Fruit fly (Drosophila melanogaster) whole organism, embryonic: ENCODE measurements around the gene CG17202.

Source experiments
- Aef1 ChIP-seq: fragments of 200-800 bp; sonication (Bioruptor generic); IDR thresholded peaks from 3 replicates; pipeline ENCODE4 v1.3.6; 2022; ENCODE audit warnings: missing biosample characterization, missing genetic modification characterization
- B-H1 ChIP-seq: fragments of 200-800 bp; sonication (Bioruptor generic); IDR thresholded peaks from 3 replicates; pipeline ENCODE4 v1.3.6; 2022; ENCODE audit warnings: missing biosample characterization, missing genetic modification characterization
- B-H2 ChIP-seq: fragments of 200-800 bp; sonication (Bioruptor generic); optimal IDR thresholded peaks from 2 replicates; lab custom pipeline; 2018; ENCODE audit warnings: missing biosample characterization, mild to moderate bottlenecking, missing genetic modification characterization
- Bgb ChIP-seq: fragments of 200-800 bp; sonication (Bioruptor generic); IDR thresholded peaks from 2 replicates; pipeline ENCODE4 v1.3.6; 2022; ENCODE audit warnings: missing biosample characterization, missing genetic modification characterization; ENCODE audit not compliant: partially characterized antibody
- CG10147 ChIP-seq: fragments of 200-800 bp; sonication (Bioruptor generic); optimal IDR thresholded peaks from 2 replicates; lab custom pipeline; 2019; ENCODE audit warnings: missing biosample characterization, mild to moderate bottlenecking, missing genetic modification characterization, moderate library complexity
- CG10209 ChIP-seq: fragments of 200-800 bp; sonication (Bioruptor generic); optimal IDR thresholded peaks from 3 replicates; lab custom pipeline; 2017; ENCODE audit warnings: missing biosample characterization, mild to moderate bottlenecking, missing genetic modification characterization, missing genetic modification reagents
- CG11504 ChIP-seq: fragments of 200-800 bp; sonication (Bioruptor generic); optimal IDR thresholded peaks from 3 replicates; lab custom pipeline; 2019; ENCODE audit warnings: missing biosample characterization, mild to moderate bottlenecking, missing genetic modification characterization, moderate library complexity
- CG14050 ChIP-seq: fragments of 200-800 bp; sonication (Bioruptor generic); IDR thresholded peaks from 3 replicates; pipeline ENCODE4 v1.3.6; 2022; ENCODE audit warnings: missing biosample characterization, missing genetic modification characterization
- CG1647 ChIP-seq: fragments of 200-800 bp; sonication (Bioruptor generic); optimal IDR thresholded peaks from 3 replicates; lab custom pipeline; 2016; ENCODE audit warnings: missing biosample characterization, missing genetic modification characterization
- CG17186 ChIP-seq: fragments of 200-800 bp; sonication (Bioruptor generic); optimal IDR thresholded peaks from 3 replicates; lab custom pipeline; 2017; ENCODE audit warnings: missing biosample characterization, missing genetic modification reagents, missing genetic modification characterization
- CG2875 ChIP-seq: fragments of 200-800 bp; sonication (Bioruptor generic); optimal IDR thresholded peaks from 2 replicates; lab custom pipeline; 2017; ENCODE audit warnings: missing biosample characterization, mild to moderate bottlenecking, missing genetic modification characterization, missing genetic modification reagents
- CG34422 ChIP-seq: fragments of 200-800 bp; sonication (Bioruptor generic); IDR thresholded peaks from 3 replicates; pipeline ENCODE4 v1.3.6; 2022; ENCODE audit warnings: missing biosample characterization, missing genetic modification characterization
- CG6683 ChIP-seq: fragments of 200-800 bp; sonication (Bioruptor generic); optimal IDR thresholded peaks from 2 replicates; lab custom pipeline; 2017; ENCODE audit warnings: missing biosample characterization, mild to moderate bottlenecking, missing genetic modification characterization, missing genetic modification reagents
- CG8388 ChIP-seq: fragments of 200-800 bp; sonication (Bioruptor generic); optimal IDR thresholded peaks from 2 replicates; lab custom pipeline; 2019; ENCODE audit warnings: missing biosample characterization, mild to moderate bottlenecking, missing genetic modification characterization, moderate library complexity
- CkIIα-i1 ChIP-seq: fragments of 200-800 bp; sonication (Bioruptor generic); IDR thresholded peaks from 2 replicates; pipeline ENCODE4 v1.3.6; 2022; ENCODE audit warnings: missing biosample characterization, missing genetic modification characterization
- D ChIP-seq, 2 experiments: fragments of 200-800 bp in 1 of 2; fragments of >200 bp in 1 of 2; sonication (Bioruptor generic) in 1 of 2; optimal IDR thresholded peaks; 2 replicates in 1 of 2; 3 replicates in 1 of 2; lab custom pipeline; 2017; ENCODE audit warnings: mild to moderate bottlenecking in 1 of 2, missing biosample characterization in 1 of 2, missing genetic modification characterization in 1 of 2, missing genetic modification reagents in 1 of 2
- D19A ChIP-seq: fragments of 200-800 bp; optimal IDR thresholded peaks from 3 replicates; lab custom pipeline; 2019; ENCODE audit warnings: missing biosample characterization, mild to moderate bottlenecking, missing genetic modification characterization, moderate library complexity
- Deaf1 ChIP-seq: fragments of 200-800 bp; optimal IDR thresholded peaks from 3 replicates; lab custom pipeline; 2019; ENCODE audit warnings: missing biosample characterization, mild to moderate bottlenecking, missing genetic modification characterization, moderate library complexity
- Dip3 ChIP-seq: fragments of 200-800 bp; sonication (Bioruptor generic); optimal IDR thresholded peaks from 3 replicates; lab custom pipeline; 2016; ENCODE audit warnings: missing biosample characterization, missing genetic modification characterization
- ERR ChIP-seq: fragments of 200-800 bp; sonication (Bioruptor generic); optimal IDR thresholded peaks from 2 replicates; lab custom pipeline; 2016; ENCODE audit warnings: missing biosample characterization, missing genetic modification characterization
- HHEX ChIP-seq: fragments of 200-800 bp; sonication (Bioruptor generic); optimal IDR thresholded peaks from 3 replicates; lab custom pipeline; 2017; ENCODE audit warnings: missing biosample characterization, mild to moderate bottlenecking, missing genetic modification characterization, missing genetic modification reagents
- HLH4C ChIP-seq: fragments of 200-800 bp; sonication (Bioruptor generic); IDR thresholded peaks from 3 replicates; pipeline ENCODE4 v1.3.6; 2022; ENCODE audit warnings: missing biosample characterization, missing genetic modification characterization; ENCODE audit not compliant: partially characterized antibody
- Hr78 ChIP-seq, 2 experiments: fragments of 200-800 bp in 1 of 2; fragments of >200 bp in 1 of 2; sonication (Bioruptor generic) in 1 of 2; optimal IDR thresholded peaks; 2 replicates each; lab custom pipeline; 2017 to 2019; ENCODE audit warnings: missing biosample characterization in 2 of 2, missing genetic modification characterization in 2 of 2, mild to moderate bottlenecking in 1 of 2, moderate library complexity in 1 of 2
- Hsf ChIP-seq: fragments of 200-800 bp; sonication (Bioruptor generic); optimal IDR thresholded peaks from 3 replicates; lab custom pipeline; 2016; ENCODE audit warnings: missing biosample characterization, missing genetic modification characterization
- Lhr ChIP-seq: fragments of 200-800 bp; sonication (Bioruptor generic); optimal IDR thresholded peaks from 3 replicates; lab custom pipeline; 2017; ENCODE audit warnings: mild to moderate bottlenecking, missing biosample characterization, missing genetic modification reagents, missing genetic modification characterization
- Oaz ChIP-seq: fragments of 200-800 bp; sonication (Bioruptor generic); IDR thresholded peaks from 2 replicates; pipeline ENCODE4 v1.3.6; 2022; ENCODE audit warnings: missing biosample characterization, missing genetic modification characterization
- Scr ChIP-seq: fragments of 200-800 bp; sonication (Bioruptor generic); IDR thresholded peaks from 2 replicates; pipeline ENCODE4 v1.3.6; 2022; ENCODE audit warnings: missing biosample characterization, missing genetic modification characterization; ENCODE audit not compliant: partially characterized antibody
- Sox100B ChIP-seq: fragments of 200-800 bp; sonication (Bioruptor generic); optimal IDR thresholded peaks from 3 replicates; lab custom pipeline; 2018; ENCODE audit warnings: missing biosample characterization, mild to moderate bottlenecking, missing genetic modification characterization
- Spps ChIP-seq: fragments of 200-800 bp; sonication (Bioruptor generic); optimal IDR thresholded peaks from 2 replicates; lab custom pipeline; 2018; ENCODE audit warnings: missing biosample characterization, mild to moderate bottlenecking, missing genetic modification characterization
- Tbp ChIP-seq: fragments of >200 bp; optimal IDR thresholded peaks from 2 replicates; lab custom pipeline; 2018; ENCODE audit warnings: missing biosample characterization, missing genetic modification characterization
- Vsx1 ChIP-seq: fragments of 200-800 bp; sonication (Bioruptor generic); optimal IDR thresholded peaks from 2 replicates; lab custom pipeline; 2017; ENCODE audit warnings: missing biosample characterization, mild to moderate bottlenecking, missing genetic modification characterization, missing genetic modification reagents
- abd-A ChIP-seq: fragments of 200-800 bp; sonication (Bioruptor generic); optimal IDR thresholded peaks from 3 replicates; lab custom pipeline; 2019; ENCODE audit warnings: missing biosample characterization, mild to moderate bottlenecking, missing genetic modification characterization, moderate library complexity
- ash1 ChIP-seq: fragments of 200-800 bp; sonication (Bioruptor generic); optimal IDR thresholded peaks from 2 replicates; lab custom pipeline; 2018; ENCODE audit warnings: missing biosample characterization, mild to moderate bottlenecking, missing genetic modification characterization
- az2 ChIP-seq: fragments of 200-800 bp; sonication (Bioruptor generic); optimal IDR thresholded peaks from 3 replicates; lab custom pipeline; 2016; ENCODE audit warnings: missing biosample characterization, missing genetic modification characterization
- cg ChIP-seq: fragments of 200-800 bp; sonication (Bioruptor generic); optimal IDR thresholded peaks from 3 replicates; lab custom pipeline; 2019; ENCODE audit warnings: missing biosample characterization, mild to moderate bottlenecking, missing genetic modification characterization, moderate library complexity
- chm ChIP-seq: fragments of 200-800 bp; sonication (Bioruptor generic); IDR thresholded peaks from 2 replicates; pipeline ENCODE4 v1.3.6; 2022; ENCODE audit warnings: missing biosample characterization, missing genetic modification characterization
- gfzf ChIP-seq: fragments of 200-800 bp; sonication (Bioruptor generic); optimal IDR thresholded peaks from 2 replicates; lab custom pipeline; 2016; ENCODE audit warnings: missing biosample characterization, mild to moderate bottlenecking, missing genetic modification characterization, moderate library complexity
- grn ChIP-seq: fragments of 200-800 bp; sonication (Bioruptor generic); optimal IDR thresholded peaks from 3 replicates; lab custom pipeline; 2017; ENCODE audit warnings: missing biosample characterization, missing genetic modification characterization
- oc ChIP-seq: fragments of 200-800 bp; sonication (Bioruptor generic); optimal IDR thresholded peaks from 2 replicates; lab custom pipeline; 2018; ENCODE audit warnings: missing biosample characterization, mild to moderate bottlenecking, missing genetic modification characterization, moderate library complexity
- pzg ChIP-seq: fragments of 200-800 bp; sonication (Bioruptor generic); optimal IDR thresholded peaks from 3 replicates; lab custom pipeline; 2018; ENCODE audit warnings: missing biosample characterization, mild to moderate bottlenecking, missing genetic modification characterization, moderate library complexity
- sc ChIP-seq, 3 experiments: fragments of >200 bp in 2 of 3; fragments of 200-800 bp in 1 of 3; sonication (Bioruptor generic) in 1 of 3; optimal IDR thresholded peaks; 2 replicates in 2 of 3; 3 replicates in 1 of 3; lab custom pipeline; 2017; ENCODE audit warnings: mild to moderate bottlenecking in 1 of 3, missing biosample characterization in 1 of 3, missing genetic modification characterization in 1 of 3, missing genetic modification reagents in 1 of 3
- sna ChIP-seq: fragments of 200-800 bp; sonication (Bioruptor generic); IDR thresholded peaks from 2 replicates; pipeline ENCODE4 v1.3.6; 2022; ENCODE audit warnings: missing biosample characterization, missing genetic modification characterization; ENCODE audit not compliant: partially characterized antibody
- tna ChIP-seq: fragments of 200-800 bp; sonication (Bioruptor generic); IDR thresholded peaks from 2 replicates; pipeline ENCODE4 v1.3.6; 2022; ENCODE audit warnings: missing biosample characterization, missing genetic modification characterization; ENCODE audit not compliant: partially characterized antibody
- toy ChIP-seq: fragments of 200-800 bp; sonication (Bioruptor generic); IDR thresholded peaks from 2 replicates; pipeline ENCODE4 v1.3.6; 2022; ENCODE audit warnings: missing biosample characterization, missing genetic modification characterization
- ttk ChIP-seq: fragments of 200-800 bp; sonication (Bioruptor generic); IDR thresholded peaks from 2 replicates; pipeline ENCODE4 v2.1.2; 2022; ENCODE audit warnings: missing biosample characterization, missing genetic modification characterization
- tup ChIP-seq: fragments of 200-800 bp; sonication (Bioruptor generic); optimal IDR thresholded peaks from 2 replicates; lab custom pipeline; 2016; ENCODE audit warnings: missing biosample characterization, mild to moderate bottlenecking, missing genetic modification characterization, moderate library complexity
- unc-4 ChIP-seq: fragments of 200-800 bp; sonication (Bioruptor generic); IDR thresholded peaks from 2 replicates; pipeline ENCODE4 v1.3.6; 2022; ENCODE audit warnings: missing biosample characterization, missing genetic modification characterization; ENCODE audit not compliant: partially characterized antibody
- wor ChIP-seq: fragments of 200-800 bp; sonication (Bioruptor generic); IDR thresholded peaks from 2 replicates; pipeline ENCODE4 v1.3.6; 2022; ENCODE audit warnings: missing biosample characterization, missing genetic modification characterization

Gene CG17202

DNA sequence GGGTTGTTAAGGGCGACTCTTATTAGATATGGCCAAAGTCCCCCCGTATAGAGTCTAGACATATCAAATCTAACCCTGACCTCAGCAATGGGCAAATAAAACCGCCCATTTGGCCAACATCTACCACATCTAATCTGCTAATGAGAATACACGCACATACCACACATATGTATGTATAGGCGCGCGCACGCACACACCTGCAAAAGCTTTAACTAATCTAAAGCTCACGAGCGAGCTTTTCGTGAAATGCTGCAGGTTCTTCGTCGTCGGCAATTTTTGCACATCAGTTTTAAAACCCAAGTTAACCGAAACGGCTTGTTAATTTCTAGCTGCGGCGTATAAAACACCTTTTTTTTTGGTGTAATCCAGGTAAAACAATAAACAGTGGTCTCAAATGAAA, 21.2 kb downstream of the CG17202 start:
- TF ChIP-seq Vsx1 (no peak), Lhr (GFP tag; lab: Kevin White, UChicago) (no peak), Deaf1 (tag; lab: Kevin White, UChicago) (peak; percentile 60), Bgb (GFP tag; lab: Robert Waterston, UW) (peak; percentile 20; the same call in 1 of the 2 replicates), Scr (GFP tag; lab: Robert Waterston, UW) (0 out of 2 replicates have a peak, but pooled peaks have one; percentile 12), az2 (GFP tag; lab: Kevin White, UChicago) (no peak), CG17186 (no peak), gfzf (GFP tag; lab: Kevin White, UChicago) (no peak), CG10147 (GFP tag; lab: Kevin White, UChicago) (no peak), Tbp (GFP tag; lab: Kevin White, UChicago) (no peak), CG14050 (no peak), Hr78 (GFP tag; optimal IDR thresholded peaks at IDR 0.05; lab: Kevin White, UChicago) (peak in 1 of 2 experiments; percentile 12), unc-4 (GFP tag; lab: Robert Waterston, UW) (peak; percentile 18; the same call in 1 of the 2 replicates), grn (GFP tag; lab: Kevin White, UChicago) (peak; percentile 55), Hsf (GFP tag; lab: Kevin White, UChicago) (no peak), tna (0 out of 2 replicates have a peak, but pooled peaks have one; percentile 37), B-H1 (no peak), chm (GFP tag; lab: Robert Waterston, UW) (no peak), HHEX (no peak), wor (no peak), CG2875 (GFP tag; lab: Kevin White, UChicago) (no peak), CG11504 (no peak), ERR (GFP tag; lab: Kevin White, UChicago) (no peak), ttk (GFP tag; lab: Robert Waterston, UW) (no peak), Dip3 (GFP tag; lab: Kevin White, UChicago) (no peak), CkIIα-i1 (GFP tag; lab: Robert Waterston, UW) (no peak), ash1 (no peak), sc (optimal IDR thresholded peaks at IDR 0.05; lab: Kevin White, UChicago) (no peak), sc (GFP tag; optimal IDR thresholded peaks at IDR 0.05; lab: Kevin White, UChicago) (no peak), abd-A (tag; lab: Kevin White, UChicago) (peak; percentile 48), tup (GFP tag; lab: Kevin White, UChicago) (no peak), D (optimal IDR thresholded peaks at IDR 0.05; lab: Kevin White, UChicago) (no peak), D (GFP tag; optimal IDR thresholded peaks at IDR 0.05; lab: Kevin White, UChicago) (no peak), CG6683 (no peak), Sox100B (GFP tag; lab: Kevin White, UChicago) (no peak), B-H2 (GFP tag; lab: Kevin White, UChicago) (peak; percentile 49), Oaz (GFP tag; lab: Robert Waterston, UW) (no peak), Aef1 (GFP tag; lab: Robert Waterston, UW) (no peak), D19A (tag; lab: Kevin White, UChicago) (no peak), oc (tag; lab: Kevin White, UChicago) (no peak), CG8388 (no peak), CG10209 (GFP tag; lab: Kevin White, UChicago) (no peak), CG34422 (peak; percentile 19; the same call in 1 of the 3 replicates), toy (no peak), HLH4C (GFP tag; lab: Robert Waterston, UW) (0 out of 3 replicates have a peak, but pooled peaks have one; percentile 19), cg (GFP tag; lab: Kevin White, UChicago) (peak; percentile 68), Spps (tag; lab: Kevin White, UChicago) (no peak), pzg (GFP tag; lab: Kevin White, UChicago) (no peak), CG1647 (GFP tag; lab: Kevin White, UChicago) (no peak), sna (GFP tag; lab: Robert Waterston, UW) (no peak)
